Fruit fly (Drosophila melanogaster): Measurements from ENCODE around the gene bbx.
A peak's percentile ranks its signal among the peaks of the same experiment; 100 is the strongest.

bbx gene

dm6 chrX:21349800-21350309, 13.0 kb upstream of the bbx start, which contains the start of the genes peng and sol (continued):
- TF ChIP-seq Optix (GFP tag; IDR thresholded peaks at IDR 0.05) (no peak), CG3838 (GFP tag; optimal IDR thresholded peaks at IDR 0.05) (peak; percentile 2), CG2678 (tag; optimal IDR thresholded peaks at IDR 0.05) (peak; percentile 76), D19B (GFP tag; optimal IDR thresholded peaks at IDR 0.05) (peak; percentile 42), vnd (GFP tag; IDR thresholded peaks at IDR 0.05; ENCODE audit: partially characterized antibody) (no peak), Side (GFP tag; optimal IDR thresholded peaks at IDR 0.05) (peak; percentile 74), zen (tag; optimal IDR thresholded peaks at IDR 0.05) (peak; percentile 40), slou (GFP tag; optimal IDR thresholded peaks at IDR 0.05) (peak; percentile 77), Rfx (GFP tag; IDR thresholded peaks at IDR 0.05) (peak; percentile 71), CG7987 (GFP tag; optimal IDR thresholded peaks at IDR 0.05) (peak; percentile 15), CG7745 (tag; optimal IDR thresholded peaks at IDR 0.05) (no peak), Dbx (GFP tag; IDR thresholded peaks at IDR 0.05) (no peak), wor (GFP tag; IDR thresholded peaks at IDR 0.05) (no peak), CG6689 (GFP tag; IDR thresholded peaks at IDR 0.05) (peak; percentile 54), NfI (GFP tag; optimal IDR thresholded peaks at IDR 0.05) (peak; percentile 69), CG6175 (GFP tag; IDR thresholded peaks at IDR 0.05) (0 out of 3 replicates have a peak, but pooled peaks have one; percentile 25), ind (GFP tag; optimal IDR thresholded peaks at IDR 0.05) (peak; percentile 76), al (GFP tag; IDR thresholded peaks at IDR 0.05) (peak; percentile 46; the same call in 1 of the 2 replicates), CG6654 (GFP tag; optimal IDR thresholded peaks at IDR 0.05) (no peak), ase (GFP tag; IDR thresholded peaks at IDR 0.05) (0 out of 3 replicates have a peak, but pooled peaks have one; percentile 15), CG31224 (GFP tag; IDR thresholded peaks at IDR 0.05) (no peak; the same call in 1 of the 2 replicates), HmgD (GFP tag; optimal IDR thresholded peaks at IDR 0.05) (peak; percentile 35), CG4360 (GFP tag; IDR thresholded peaks at IDR 0.05) (no peak), CG32767 (GFP tag; IDR thresholded peaks at IDR 0.05) (peak; percentile 52; the same call in 1 of the 2 replicates), jing (GFP tag; optimal IDR thresholded peaks at IDR 0.05) (no peak), CG4282 (GFP tag; optimal IDR thresholded peaks at IDR 0.05) (peak; percentile 34), CG1647 (GFP tag; optimal IDR thresholded peaks at IDR 0.05) (peak; percentile 40), Blimp-1 (GFP tag; optimal IDR thresholded peaks at IDR 0.05) (peak; percentile 57), otp (GFP tag; IDR thresholded peaks at IDR 0.05) (no peak), sens (GFP tag) (peak; percentile 96), chinmo (GFP tag; IDR thresholded peaks at IDR 0.05; ENCODE audit: partially characterized antibody) (no peak), Fer2 (tag; optimal IDR thresholded peaks at IDR 0.05) (peak; percentile 49), tup (GFP tag; optimal IDR thresholded peaks at IDR 0.05) (no peak), CG6791 (GFP tag; IDR thresholded peaks at IDR 0.05; ENCODE audit: partially characterized antibody) (peak; percentile 73), toy (GFP tag; IDR thresholded peaks at IDR 0.05) (no peak), fd3F (GFP tag; optimal IDR thresholded peaks at IDR 0.05) (peak; percentile 44), sug (tag; optimal IDR thresholded peaks at IDR 0.05) (peak; percentile 44), Fer3 (tag; optimal IDR thresholded peaks at IDR 0.05) (peak; percentile 66), dmrt99B (tag; optimal IDR thresholded peaks at IDR 0.05) (no peak), H15 (GFP tag; IDR thresholded peaks at IDR 0.05) (peak; percentile 42; the same call in 1 of the 3 replicates), Mad (GFP tag; optimal IDR thresholded peaks at IDR 0.05) (peak; percentile 76), eyg (GFP tag; optimal IDR thresholded peaks at IDR 0.05) (peak; percentile 36), CG43689 (GFP tag; IDR thresholded peaks at IDR 0.05) (no peak), CG5245 (GFP tag; optimal IDR thresholded peaks at IDR 0.05) (peak; percentile 60), CG34422 (GFP tag; IDR thresholded peaks at IDR 0.05) (no peak; the same call in 2 of the 3 replicates), CG10147 (GFP tag; optimal IDR thresholded peaks at IDR 0.05) (peak; percentile 72), CG15269 (tag; optimal IDR thresholded peaks at IDR 0.05) (peak; percentile 68), CG13894 (tag; optimal IDR thresholded peaks at IDR 0.05) (peak; percentile 76), B-H1 (GFP tag; IDR thresholded peaks at IDR 0.05) (peak; percentile 46), CG12219 (GFP tag; optimal IDR thresholded peaks at IDR 0.05) (no peak)

Measured in whole organism, embryonic.